Worm (Caenorhabditis elegans) whole organism, L2 larva: ENCODE measurements around the gene srh-22.
"Not testable (repeated sequence)": the region's sequence is repeated elsewhere in the genome, so short reads cannot be mapped to it uniquely, and the experiment has no call there.

ENCODE experiments used
- C34F6.9 ChIP-seq: fragments of 150-350 bp; optimal IDR thresholded peaks from 2 replicates; lab custom pipeline; 2014; ENCODE audit warnings: missing biosample characterization, missing genetic modification characterization
- F13H6.1 ChIP-seq: sonication (generic microtip); optimal IDR thresholded peaks from 2 replicates; lab custom pipeline; 2016; ENCODE audit warnings: missing genetic modification characterization, missing compliant biosample characterization
- alr-1 ChIP-seq: fragments of 150-350 bp; optimal IDR thresholded peaks from 2 replicates; lab custom pipeline; 2014; ENCODE audit warnings: missing biosample characterization, missing genetic modification characterization
- aly-2 ChIP-seq: fragments of 150-350 bp; optimal IDR thresholded peaks from 2 replicates; lab custom pipeline; 2014; ENCODE audit warnings: missing biosample characterization, missing genetic modification characterization
- blmp-1 ChIP-seq: sonication (generic microtip); optimal IDR thresholded peaks from 2 replicates; lab custom pipeline; 2017; ENCODE audit warnings: missing genetic modification characterization, mild to moderate bottlenecking, missing compliant biosample characterization, antibody characterized with exemption, moderate library complexity; ENCODE audit not compliant: insufficient read depth
- ceh-82 ChIP-seq: fragments of 150-350 bp; optimal IDR thresholded peaks from 2 replicates; lab custom pipeline; 2014; ENCODE audit warnings: missing biosample characterization, missing genetic modification characterization
- crh-2 ChIP-seq: sonication (generic microtip); optimal IDR thresholded peaks from 2 replicates; lab custom pipeline; 2017; ENCODE audit warnings: missing biosample characterization, missing genetic modification characterization
- elt-1 ChIP-seq: fragments of 150-350 bp; optimal IDR thresholded peaks from 2 replicates; lab custom pipeline; 2014; ENCODE audit warnings: missing biosample characterization, missing genetic modification characterization
- elt-3 ChIP-seq: sonication (generic microtip); optimal IDR thresholded peaks from 2 replicates; lab custom pipeline; 2017; ENCODE audit warnings: missing biosample characterization, missing genetic modification characterization
- fos-1 ChIP-seq: fragments of 150-350 bp; optimal IDR thresholded peaks from 2 replicates; lab custom pipeline; 2014; ENCODE audit warnings: missing biosample characterization, missing genetic modification characterization
- lin-11 ChIP-seq: fragments of 150-350 bp; sonication (generic microtip); optimal IDR thresholded peaks from 2 replicates; lab custom pipeline; 2014; ENCODE audit warnings: missing biosample characterization, missing genetic modification characterization, inconsistent platforms, mixed read lengths
- lin-39 ChIP-seq: fragments of 150-350 bp; optimal IDR thresholded peaks from 2 replicates; lab custom pipeline; 2014; ENCODE audit warnings: missing biosample characterization, missing genetic modification reagents, missing genetic modification characterization
- lsy-2 ChIP-seq, 2 experiments: fragments of 150-350 bp in 1 of 2; sonication (generic microtip) in 1 of 2; optimal IDR thresholded peaks; 2 replicates each; lab custom pipeline; 2014 to 2017; ENCODE audit warnings: missing biosample characterization in 2 of 2, missing genetic modification characterization in 2 of 2
- mbf-1 ChIP-seq: sonication (generic microtip); optimal IDR thresholded peaks from 2 replicates; lab custom pipeline; 2017; ENCODE audit warnings: missing biosample characterization, missing genetic modification characterization
- mdl-1 ChIP-seq, 2 experiments: fragments of 150-350 bp in 1 of 2; sonication (generic microtip) in 1 of 2; optimal IDR thresholded peaks; 2 replicates each; lab custom pipeline; 2017; ENCODE audit warnings: missing biosample characterization in 2 of 2, missing genetic modification characterization in 2 of 2
- nhr-11 ChIP-seq: fragments of 150-350 bp; optimal IDR thresholded peaks from 2 replicates; lab custom pipeline; 2014; ENCODE audit warnings: missing biosample characterization, missing genetic modification characterization
- nhr-12 ChIP-seq: fragments of 150-350 bp; optimal IDR thresholded peaks from 2 replicates; lab custom pipeline; 2014; ENCODE audit warnings: missing biosample characterization, missing genetic modification characterization
- nhr-129 ChIP-seq: fragments of 150-350 bp; optimal IDR thresholded peaks from 2 replicates; lab custom pipeline; 2014; ENCODE audit warnings: missing biosample characterization, missing genetic modification characterization
- nhr-21 ChIP-seq: fragments of 150-350 bp; optimal IDR thresholded peaks from 2 replicates; lab custom pipeline; 2014; ENCODE audit warnings: missing biosample characterization, missing genetic modification characterization
- nhr-25 ChIP-seq: fragments of 150-350 bp; sonication (generic microtip); optimal IDR thresholded peaks from 3 replicates; lab custom pipeline; 2014; ENCODE audit warnings: missing biosample characterization, missing genetic modification characterization
- nhr-6 ChIP-seq: fragments of 150-350 bp; optimal IDR thresholded peaks from 2 replicates; lab custom pipeline; 2014; ENCODE audit warnings: missing biosample characterization, missing genetic modification characterization
- peb-1 ChIP-seq: fragments of 150-350 bp; optimal IDR thresholded peaks from 2 replicates; lab custom pipeline; 2014; ENCODE audit warnings: missing biosample characterization, missing genetic modification characterization
- sem-4 ChIP-seq: fragments of 150-350 bp; optimal IDR thresholded peaks from 2 replicates; lab custom pipeline; 2014; ENCODE audit warnings: missing biosample characterization, missing genetic modification reagents, missing genetic modification characterization
- skn-1 ChIP-seq: sonication (generic microtip); optimal IDR thresholded peaks from 2 replicates; lab custom pipeline; 2017; ENCODE audit warnings: missing biosample characterization, missing genetic modification characterization
- sma-3 ChIP-seq: sonication (generic microtip); optimal IDR thresholded peaks from 2 replicates; lab custom pipeline; 2016; ENCODE audit warnings: missing genetic modification reagents, missing genetic modification characterization, missing compliant biosample characterization
- sma-9 ChIP-seq, 2 experiments: fragments of 150-350 bp in 1 of 2; sonication (generic microtip) in 1 of 2; optimal IDR thresholded peaks; 2 replicates each; lab custom pipeline; 2014 to 2016; ENCODE audit warnings: missing genetic modification characterization in 2 of 2, mild to moderate bottlenecking in 1 of 2, missing biosample characterization in 1 of 2, missing compliant biosample characterization in 1 of 2, missing genetic modification reagents in 1 of 2, moderate library complexity in 1 of 2
- unc-39 ChIP-seq: fragments of 150-350 bp; optimal IDR thresholded peaks from 2 replicates; lab custom pipeline; 2014; ENCODE audit warnings: missing biosample characterization, missing genetic modification characterization
- unc-55 ChIP-seq: fragments of 150-350 bp; sonication (generic microtip); optimal IDR thresholded peaks from 3 replicates; lab custom pipeline; 2014; ENCODE audit warnings: missing biosample characterization, missing genetic modification reagents, missing genetic modification characterization
- zag-1 ChIP-seq: fragments of 150-350 bp; optimal IDR thresholded peaks from 2 replicates; lab custom pipeline; 2014; ENCODE audit warnings: missing biosample characterization, missing genetic modification characterization
- ztf-1 ChIP-seq: fragments of 200-800 bp; sonication (Bioruptor generic); conservative IDR thresholded peaks from 2 replicates; pipeline ENCODE4 v1.3.6; 2022; ENCODE audit warnings: missing genetic modification characterization, missing compliant biosample characterization

The srh-22 gene

ce11 chrV:4891305-4891704 is 30.8 kb upstream of the srh-22 start:
- TF ChIP-seq unc-55 (GFP tag; lab: Kevin White, UChicago) (no peak), nhr-11 (tag; lab: Kevin White, UChicago) (no peak), elt-3 (tag; lab: Kevin White, UChicago) (no peak), lin-11 (no peak), zag-1 (tag; lab: Kevin White, UChicago) (no peak), peb-1 (tag; lab: Kevin White, UChicago) (no peak), alr-1 (tag; lab: Kevin White, UChicago) (no peak), nhr-12 (tag; lab: Kevin White, UChicago) (no peak)

ce11 chrV:4894971-4895370 is 27.2 kb upstream of the srh-22 start, which contains the start of gene ugt-11:
Gene ugt-11 (minus strand): TSS chrV:4895071.
- no peak for TF ChIP-seq lsy-2 (tag; optimal IDR thresholded peaks at IDR 0.05; lab: Kevin White, UChicago)

- TF ChIP-seq lin-11 (no peak), sma-9 (GFP tag; optimal IDR thresholded peaks at IDR 0.05; lab: Kevin White, UChicago) (peak; percentile 84), sma-9 (tag; optimal IDR thresholded peaks at IDR 0.05; lab: Kevin White, UChicago) (no peak), unc-39 (no peak), nhr-25 (tag; lab: Kevin White, UChicago) (peak; percentile 64), nhr-21 (tag; lab: Kevin White, UChicago) (no peak), blmp-1 (tag; lab: Kevin White, UChicago) (no peak), sma-3 (GFP tag; lab: Kevin White, UChicago) (peak; percentile 51), nhr-11 (tag; lab: Kevin White, UChicago) (no peak), lin-39 (tag; lab: Kevin White, UChicago) (no peak)
Observed at ce11 chrV:4895744-4896143, 26.4 kb upstream of the srh-22 start, which contains the start of gene ugt-9. Gene ugt-9 (plus strand): TSS chrV:4896048.

- TF ChIP-seq nhr-11, lin-39, zag-1 (tag; lab: Kevin White, UChicago): not testable (repeated sequence)
Observed at ce11 chrV:4900020-4900419, 22.1 kb upstream of the srh-22 start, which contains the start of gene ugt-10. Gene ugt-10 (minus strand): TSS chrV:4900120.

- TF ChIP-seq F13H6.1 (tag; lab: Kevin White, UChicago) (no peak), nhr-21 (tag; lab: Kevin White, UChicago) (no peak), aly-2 (tag; lab: Kevin White, UChicago) (no peak), ceh-82 (tag; lab: Kevin White, UChicago) (no peak), alr-1 (tag; lab: Kevin White, UChicago) (no peak), nhr-129 (tag; lab: Kevin White, UChicago) (no peak), sem-4 (tag; lab: Kevin White, UChicago) (no peak), skn-1 (tag; lab: Kevin White, UChicago) (no peak), unc-39 (no peak), ztf-1 (no peak), elt-3 (tag; lab: Kevin White, UChicago) (no peak), nhr-12 (tag; lab: Kevin White, UChicago) (no peak), mbf-1 (tag; lab: Kevin White, UChicago) (no peak), C34F6.9 (tag; lab: Kevin White, UChicago) (no peak)
Observed at ce11 chrV:4901074-4901473, 21.1 kb upstream of the srh-22 start, which contains the start of gene ugt-67. Gene ugt-67 (plus strand): TSS chrV:4901374.

ce11 chrV:4903696-4904095 is 18.4 kb upstream of the srh-22 start, which contains the start of gene ugt-8:
Gene ugt-8 (plus strand): TSS chrV:4903930.
- TF ChIP-seq nhr-25 (tag; lab: Kevin White, UChicago) (peak; percentile 3), crh-2 (tag; lab: Kevin White, UChicago) (no peak)

ce11 chrV:4905953-4906352 is 16.2 kb upstream of the srh-22 start, which contains the start of gene ugt-14:
Gene ugt-14 (plus strand): TSS chrV:4906253.
- TF ChIP-seq ceh-82 (tag; lab: Kevin White, UChicago) = no peak
- no peak for TF ChIP-seq unc-39
- no peak for TF ChIP-seq nhr-6 (tag; lab: Kevin White, UChicago)
- no peak for TF ChIP-seq elt-1 (tag; lab: Kevin White, UChicago)
- TF ChIP-seq fos-1 (tag; lab: Kevin White, UChicago) = no peak
- TF ChIP-seq mdl-1 (tag; optimal IDR thresholded peaks at IDR 0.05; lab: Kevin White, UChicago) = no peak
- no peak for TF ChIP-seq zag-1 (tag; lab: Kevin White, UChicago)
- TF ChIP-seq sem-4 (tag; lab: Kevin White, UChicago) = no peak
